Fruit fly (Drosophila melanogaster) whole organism, embryonic: ENCODE measurements around the gene euc.

Source experiments
- Atf6 ChIP-seq: fragments of 200-800 bp; sonication (Bioruptor generic); IDR thresholded peaks from 2 replicates; pipeline ENCODE4 v1.3.6; 2022; ENCODE audit warnings: missing biosample characterization, missing genetic modification characterization
- CG11504 ChIP-seq: fragments of 200-800 bp; sonication (Bioruptor generic); optimal IDR thresholded peaks from 3 replicates; lab custom pipeline; 2019; ENCODE audit warnings: missing biosample characterization, mild to moderate bottlenecking, missing genetic modification characterization, moderate library complexity
- CG12071 ChIP-seq: fragments of 200-800 bp; sonication (Bioruptor generic); optimal IDR thresholded peaks from 3 replicates; lab custom pipeline; 2018; ENCODE audit warnings: missing biosample characterization, mild to moderate bottlenecking, missing genetic modification characterization
- CG12219 ChIP-seq: fragments of 200-800 bp; sonication (Bioruptor generic); optimal IDR thresholded peaks from 3 replicates; lab custom pipeline; 2018; ENCODE audit warnings: missing biosample characterization, mild to moderate bottlenecking, missing genetic modification characterization
- CG12391 ChIP-seq: fragments of 200-800 bp; sonication (Bioruptor generic); optimal IDR thresholded peaks from 3 replicates; lab custom pipeline; 2018; ENCODE audit warnings: missing biosample characterization, mild to moderate bottlenecking, missing genetic modification characterization, moderate library complexity
- CG14014 ChIP-seq: fragments of 200-800 bp; sonication (Bioruptor generic); IDR thresholded peaks from 2 replicates; pipeline ENCODE4 v1.3.6; 2022; ENCODE audit warnings: missing biosample characterization, missing genetic modification characterization
- CG14050 ChIP-seq: fragments of 200-800 bp; sonication (Bioruptor generic); IDR thresholded peaks from 3 replicates; pipeline ENCODE4 v1.3.6; 2022; ENCODE audit warnings: missing biosample characterization, missing genetic modification characterization
- CG14667 ChIP-seq: fragments of 200-800 bp; sonication (Bioruptor generic); IDR thresholded peaks from 2 replicates; pipeline ENCODE4 v1.3.6; 2022; ENCODE audit warnings: missing biosample characterization, missing genetic modification characterization
- CG15011 ChIP-seq: fragments of 200-800 bp; sonication (Bioruptor generic); optimal IDR thresholded peaks from 3 replicates; lab custom pipeline; 2018; ENCODE audit warnings: missing biosample characterization, mild to moderate bottlenecking, missing genetic modification characterization
- CG18262 ChIP-seq: fragments of 200-800 bp; optimal IDR thresholded peaks from 3 replicates; lab custom pipeline; 2019; ENCODE audit warnings: missing biosample characterization, mild to moderate bottlenecking, missing genetic modification characterization, moderate library complexity
- CG2129 ChIP-seq: fragments of 200-800 bp; sonication (Bioruptor generic); IDR thresholded peaks from 2 replicates; pipeline ENCODE4 v1.3.6; 2022; ENCODE audit warnings: missing biosample characterization, missing genetic modification characterization; ENCODE audit not compliant: partially characterized antibody
- CG2678 ChIP-seq: fragments of 200-800 bp; sonication (Bioruptor generic); optimal IDR thresholded peaks from 3 replicates; lab custom pipeline; 2019; ENCODE audit warnings: missing biosample characterization, mild to moderate bottlenecking, missing genetic modification characterization, moderate library complexity
- CG34224 ChIP-seq: fragments of 200-800 bp; sonication (Bioruptor generic); IDR thresholded peaks from 3 replicates; pipeline ENCODE4 v1.3.6; 2022; ENCODE audit warnings: missing biosample characterization, missing genetic modification characterization; ENCODE audit not compliant: partially characterized antibody
- CG3847 ChIP-seq: fragments of 200-800 bp; sonication (Bioruptor generic); IDR thresholded peaks from 2 replicates; pipeline ENCODE4 v1.3.6; 2022; ENCODE audit warnings: missing biosample characterization, missing genetic modification characterization
- CG6272 ChIP-seq: fragments of 200-800 bp; sonication (Bioruptor generic); IDR thresholded peaks from 2 replicates; pipeline ENCODE4 v1.3.6; 2022; ENCODE audit warnings: missing biosample characterization, missing genetic modification characterization
- CG7963 ChIP-seq: fragments of 200-800 bp; sonication (Bioruptor generic); IDR thresholded peaks from 3 replicates; pipeline ENCODE4 v1.3.6; 2022; ENCODE audit warnings: missing biosample characterization, missing genetic modification characterization; ENCODE audit not compliant: partially characterized antibody
- CG8089 ChIP-seq: fragments of 200-800 bp; sonication (Bioruptor generic); optimal IDR thresholded peaks from 3 replicates; lab custom pipeline; 2016; ENCODE audit warnings: missing biosample characterization, missing genetic modification characterization
- CG9932 ChIP-seq: fragments of 200-800 bp; sonication (Bioruptor generic); IDR thresholded peaks from 2 replicates; pipeline ENCODE4 v1.3.6; 2022; ENCODE audit warnings: missing biosample characterization, missing genetic modification characterization
- Deaf1 ChIP-seq: fragments of 200-800 bp; optimal IDR thresholded peaks from 3 replicates; lab custom pipeline; 2019; ENCODE audit warnings: missing biosample characterization, mild to moderate bottlenecking, missing genetic modification characterization, moderate library complexity
- E2f2 ChIP-seq: fragments of 200-800 bp; sonication (Bioruptor generic); IDR thresholded peaks from 2 replicates; pipeline ENCODE4 v1.3.6; 2022; ENCODE audit warnings: missing biosample characterization, missing genetic modification characterization
- ERR ChIP-seq: fragments of 200-800 bp; sonication (Bioruptor generic); optimal IDR thresholded peaks from 2 replicates; lab custom pipeline; 2016; ENCODE audit warnings: missing biosample characterization, missing genetic modification characterization
- Fer1 ChIP-seq: fragments of 200-800 bp; sonication (Bioruptor generic); optimal IDR thresholded peaks from 2 replicates; lab custom pipeline; 2017; ENCODE audit warnings: missing biosample characterization, mild to moderate bottlenecking, missing genetic modification characterization
- Fer2 ChIP-seq: fragments of 200-800 bp; sonication (Bioruptor generic); optimal IDR thresholded peaks from 2 replicates; lab custom pipeline; 2018; ENCODE audit warnings: missing biosample characterization, mild to moderate bottlenecking, missing genetic modification characterization, moderate library complexity
- HHEX ChIP-seq: fragments of 200-800 bp; sonication (Bioruptor generic); optimal IDR thresholded peaks from 3 replicates; lab custom pipeline; 2017; ENCODE audit warnings: missing biosample characterization, mild to moderate bottlenecking, missing genetic modification characterization, missing genetic modification reagents
- Hsf ChIP-seq: fragments of 200-800 bp; sonication (Bioruptor generic); optimal IDR thresholded peaks from 3 replicates; lab custom pipeline; 2016; ENCODE audit warnings: missing biosample characterization, missing genetic modification characterization
- Med ChIP-seq: fragments of 200-800 bp; sonication (Bioruptor generic); peaks from one replicate; lab custom pipeline; 2016; ENCODE audit warnings: missing biosample characterization, missing genetic modification characterization, mild to moderate bottlenecking, inconsistent platforms, moderate library complexity
- Poxn ChIP-seq: fragments of 200-800 bp; sonication (Bioruptor generic); IDR thresholded peaks from 2 replicates; pipeline ENCODE4 v1.3.6; 2022; ENCODE audit warnings: missing biosample characterization, missing genetic modification characterization
- Rfx ChIP-seq: fragments of 200-800 bp; sonication (Bioruptor generic); IDR thresholded peaks from 2 replicates; pipeline ENCODE4 v1.3.6; 2022; ENCODE audit warnings: missing biosample characterization, missing genetic modification characterization
- Sox100B ChIP-seq: fragments of 200-800 bp; sonication (Bioruptor generic); optimal IDR thresholded peaks from 3 replicates; lab custom pipeline; 2018; ENCODE audit warnings: missing biosample characterization, mild to moderate bottlenecking, missing genetic modification characterization
- Trl ChIP-seq, 3 experiments: fragments of >200 bp in 2 of 3; fragments of 200-800 bp in 1 of 3; sonication (Bioruptor generic) in 1 of 3; optimal IDR thresholded peaks; 2 replicates in 1 of 3; 3 replicates in 2 of 3; lab custom pipeline; 2016 to 2017; ENCODE audit warnings: missing biosample characterization in 1 of 3, missing genetic modification characterization in 1 of 3
- amos ChIP-seq: fragments of 200-800 bp; sonication (Bioruptor generic); IDR thresholded peaks from 2 replicates; pipeline ENCODE4 v1.3.6; 2022; ENCODE audit warnings: missing biosample characterization, missing genetic modification characterization; ENCODE audit not compliant: partially characterized antibody
- aop ChIP-seq: fragments of 200-800 bp; sonication (Bioruptor generic); IDR thresholded peaks from 2 replicates; pipeline ENCODE4 v1.3.6; 2022; ENCODE audit warnings: missing biosample characterization, missing genetic modification characterization
- ash1 ChIP-seq: fragments of 200-800 bp; sonication (Bioruptor generic); optimal IDR thresholded peaks from 2 replicates; lab custom pipeline; 2018; ENCODE audit warnings: missing biosample characterization, mild to moderate bottlenecking, missing genetic modification characterization
- bcd ChIP-seq: fragments of 200-800 bp; sonication (Bioruptor generic); optimal IDR thresholded peaks from 2 replicates; lab custom pipeline; 2017; ENCODE audit warnings: missing biosample characterization, mild to moderate bottlenecking, missing genetic modification characterization
- bowl ChIP-seq: fragments of 200-800 bp; sonication (Bioruptor generic); IDR thresholded peaks from 2 replicates; pipeline ENCODE4 v1.3.6; 2022; ENCODE audit warnings: missing biosample characterization, missing genetic modification characterization
- chm ChIP-seq: fragments of 200-800 bp; sonication (Bioruptor generic); IDR thresholded peaks from 2 replicates; pipeline ENCODE4 v1.3.6; 2022; ENCODE audit warnings: missing biosample characterization, missing genetic modification characterization
- disco-r ChIP-seq: fragments of 200-800 bp; sonication (Bioruptor generic); optimal IDR thresholded peaks from 2 replicates; lab custom pipeline; 2016; ENCODE audit warnings: missing biosample characterization, missing genetic modification characterization
- esg ChIP-seq: fragments of 200-800 bp; sonication (Bioruptor generic); conservative IDR thresholded peaks from 2 replicates; pipeline ENCODE4 v1.3.6; 2022; ENCODE audit warnings: missing biosample characterization, missing genetic modification characterization
- klu ChIP-seq: fragments of 200-800 bp; sonication (Bioruptor generic); IDR thresholded peaks from 2 replicates; pipeline ENCODE4 v1.3.6; 2022; ENCODE audit warnings: missing biosample characterization, missing genetic modification characterization
- nerfin-1 ChIP-seq: fragments of 200-800 bp; sonication (Bioruptor generic); optimal IDR thresholded peaks from 3 replicates; lab custom pipeline; 2019; ENCODE audit warnings: missing biosample characterization, mild to moderate bottlenecking, missing genetic modification characterization, moderate library complexity
- run ChIP-seq: fragments of 200-800 bp; sonication (Bioruptor generic); optimal IDR thresholded peaks from 3 replicates; lab custom pipeline; 2018; ENCODE audit warnings: missing biosample characterization, mild to moderate bottlenecking, missing genetic modification characterization
- scrt ChIP-seq: fragments of 200-800 bp; sonication (Bioruptor generic); optimal IDR thresholded peaks from 2 replicates; lab custom pipeline; 2018; ENCODE audit warnings: missing biosample characterization, mild to moderate bottlenecking, missing genetic modification characterization, moderate library complexity
- sens ChIP-seq: fragments of 200-800 bp; sonication (Bioruptor generic); peaks from one replicate; lab custom pipeline; 2016; ENCODE audit warnings: missing biosample characterization, missing genetic modification characterization
- slp2 ChIP-seq: fragments of 200-800 bp; sonication (Bioruptor generic); optimal IDR thresholded peaks from 2 replicates; lab custom pipeline; 2016; ENCODE audit warnings: missing biosample characterization, missing genetic modification characterization
- so ChIP-seq: fragments of 200-800 bp; sonication (Bioruptor generic); IDR thresholded peaks from 3 replicates; pipeline ENCODE4 v1.3.6; 2022; ENCODE audit warnings: missing biosample characterization, missing genetic modification characterization
- sqz ChIP-seq: fragments of 200-800 bp; sonication (Bioruptor generic); optimal IDR thresholded peaks from 3 replicates; lab custom pipeline; 2018; ENCODE audit warnings: missing biosample characterization, mild to moderate bottlenecking, missing genetic modification characterization
- sug ChIP-seq: fragments of 200-800 bp; optimal IDR thresholded peaks from 2 replicates; lab custom pipeline; 2019; ENCODE audit warnings: missing biosample characterization, mild to moderate bottlenecking, missing genetic modification characterization, moderate library complexity
- toy ChIP-seq: fragments of 200-800 bp; sonication (Bioruptor generic); IDR thresholded peaks from 2 replicates; pipeline ENCODE4 v1.3.6; 2022; ENCODE audit warnings: missing biosample characterization, missing genetic modification characterization
- zfh1 ChIP-seq: fragments of 200-800 bp; sonication (Bioruptor generic); IDR thresholded peaks from 3 replicates; pipeline ENCODE4 v1.3.6; 2022; ENCODE audit warnings: missing biosample characterization, missing genetic modification characterization

The euc gene

DNA sequence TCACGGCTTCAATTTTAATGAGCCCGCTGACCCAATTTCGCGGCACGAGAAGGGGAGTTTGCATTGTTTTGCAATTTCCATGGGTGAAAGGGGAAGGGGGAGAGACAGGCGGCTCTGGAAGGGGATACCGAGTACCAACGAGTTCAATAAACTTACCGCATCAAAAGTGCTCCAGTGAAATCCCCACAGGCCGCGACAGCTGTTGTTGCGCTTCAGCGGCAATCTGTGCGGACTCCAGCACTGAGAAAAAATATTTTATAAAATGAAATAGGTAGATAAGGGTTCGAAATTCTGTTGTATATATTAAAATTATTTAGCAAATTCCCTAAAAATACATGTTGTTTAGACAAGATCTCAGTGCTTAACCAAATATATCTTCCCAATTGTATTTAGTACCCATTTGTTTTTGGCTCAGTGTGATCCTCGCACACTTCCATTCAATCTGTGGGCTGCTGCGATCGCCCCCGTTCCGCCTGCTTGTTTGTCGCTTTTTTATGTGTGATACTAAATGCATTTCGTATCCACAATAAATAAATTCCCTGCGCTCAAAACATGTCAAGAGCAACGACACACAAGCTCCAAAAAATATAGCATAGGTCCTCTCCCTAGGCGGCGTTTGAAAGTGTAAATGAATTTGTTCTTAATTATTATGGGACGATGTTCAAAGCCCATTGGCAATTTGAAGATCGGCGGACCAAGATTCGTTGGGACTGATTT lies 17.1 kb upstream of the euc start (continued):
- TF ChIP-seq CG14014 (peak; percentile 69; the same call in 1 of the 2 replicates), so (peak; percentile 73; the same call in 1 of the 3 replicates), Fer2 (no peak), Deaf1 (peak; percentile 20), ERR (GFP tag; lab: Kevin White, UChicago) (no peak), zfh1 (GFP tag; lab: Robert Waterston, UW) (peak; percentile 84), nerfin-1 (tag; lab: Kevin White, UChicago) (peak; percentile 80), sqz (peak; percentile 28), CG2129 (GFP tag; lab: Robert Waterston, UW) (no peak), sens (GFP tag; lab: Kevin White, UChicago) (peak; percentile 96), CG12391 (tag; lab: Kevin White, UChicago) (peak; percentile 86), chm (GFP tag; lab: Robert Waterston, UW) (no peak), Med (GFP tag; lab: Kevin White, UChicago) (peak; percentile 86), scrt (GFP tag; lab: Kevin White, UChicago) (peak; percentile 42), CG8089 (GFP tag; lab: Kevin White, UChicago) (peak; percentile 52), CG2678 (peak; percentile 83), aop (GFP tag; lab: Robert Waterston, UW) (no peak), CG15011 (GFP tag; lab: Kevin White, UChicago) (peak; percentile 32), CG11504 (tag; lab: Kevin White, UChicago) (peak; percentile 89), run (peak; percentile 64), HHEX (peak; percentile 70), E2f2 (peak; percentile 47), sug (tag; lab: Kevin White, UChicago) (no peak), CG14667 (peak; percentile 56; the same call in 1 of the 2 replicates), Atf6 (GFP tag; lab: Robert Waterston, UW) (peak; percentile 54; the same call in 1 of the 2 replicates), Rfx (GFP tag; lab: Robert Waterston, UW) (peak; percentile 35; the same call in 1 of the 2 replicates), ash1 (GFP tag; lab: Kevin White, UChicago) (no peak), Sox100B (GFP tag; lab: Kevin White, UChicago) (peak; percentile 80), CG9932 (GFP tag; lab: Robert Waterston, UW) (no peak), Hsf (GFP tag; lab: Kevin White, UChicago) (peak; percentile 70), CG14050 (GFP tag; lab: Robert Waterston, UW) (peak; percentile 68), CG12071 (GFP tag; lab: Kevin White, UChicago) (peak; percentile 47), CG3847 (GFP tag; lab: Robert Waterston, UW) (0 out of 2 replicates have a peak, but pooled peaks have one; percentile 22), slp2 (GFP tag; lab: Kevin White, UChicago) (peak; percentile 59), Fer1 (GFP tag; lab: Kevin White, UChicago) (peak; percentile 47), CG6272 (GFP tag; lab: Robert Waterston, UW) (0 out of 2 replicates have a peak, but pooled peaks have one; percentile 40), klu (0 out of 2 replicates have a peak, but pooled peaks have one; percentile 38), esg (peak; percentile 75), bowl (GFP tag; lab: Robert Waterston, UW) (peak; percentile 58; the same call in 1 of the 2 replicates), amos (GFP tag; lab: Robert Waterston, UW) (no peak), disco-r (GFP tag; lab: Kevin White, UChicago) (no peak), Poxn (GFP tag; lab: Robert Waterston, UW) (no peak), CG18262 (tag; lab: Kevin White, UChicago) (peak; percentile 88), CG34224 (GFP tag; lab: Robert Waterston, UW) (no peak), CG7963 (GFP tag; lab: Robert Waterston, UW) (no peak), Trl (optimal IDR thresholded peaks at IDR 0.05; lab: Kevin White, UChicago) (no peak), Trl (GFP tag; optimal IDR thresholded peaks at IDR 0.05; lab: Kevin White, UChicago) (peak; percentile 53), toy (GFP tag; lab: Robert Waterston, UW) (no peak), bcd (GFP tag; lab: Kevin White, UChicago) (peak; percentile 74), CG12219 (GFP tag; lab: Kevin White, UChicago) (peak; percentile 69)
